Fruit fly (Drosophila melanogaster) whole organism, embryonic: ENCODE results near the gene mora.
A peak's percentile ranks its signal among the peaks of the same experiment; 100 is the strongest.

Source experiments
- CG10462 ChIP-seq: fragments of 200-800 bp; sonication (Bioruptor generic); optimal IDR thresholded peaks from 2 replicates; lab custom pipeline; 2016; ENCODE audit warnings: missing biosample characterization, missing genetic modification characterization
- CG11085 ChIP-seq: fragments of 200-800 bp; sonication (Bioruptor generic); IDR thresholded peaks from 2 replicates; pipeline ENCODE4 v1.3.6; 2022; ENCODE audit warnings: missing biosample characterization, missing genetic modification characterization
- CG1233 ChIP-seq: fragments of 200-800 bp; sonication (Bioruptor generic); optimal IDR thresholded peaks from 4 replicates; lab custom pipeline; 2018; ENCODE audit warnings: missing biosample characterization, mild to moderate bottlenecking, missing genetic modification characterization
- CG13296 ChIP-seq: fragments of 200-800 bp; sonication (Bioruptor generic); optimal IDR thresholded peaks from 3 replicates; lab custom pipeline; 2018; ENCODE audit warnings: missing biosample characterization, mild to moderate bottlenecking, missing genetic modification characterization
- CG14050 ChIP-seq: fragments of 200-800 bp; sonication (Bioruptor generic); IDR thresholded peaks from 3 replicates; pipeline ENCODE4 v1.3.6; 2022; ENCODE audit warnings: missing biosample characterization, missing genetic modification characterization
- CG15601 ChIP-seq: fragments of 200-800 bp; sonication (Bioruptor generic); optimal IDR thresholded peaks from 3 replicates; lab custom pipeline; 2019; ENCODE audit warnings: missing biosample characterization, mild to moderate bottlenecking, missing genetic modification characterization, moderate library complexity
- CG2202 ChIP-seq: fragments of 200-800 bp; sonication (Bioruptor generic); optimal IDR thresholded peaks from 2 replicates; lab custom pipeline; 2018; ENCODE audit warnings: missing biosample characterization, mild to moderate bottlenecking, missing genetic modification characterization
- CG2712 ChIP-seq: fragments of 200-800 bp; optimal IDR thresholded peaks from 3 replicates; lab custom pipeline; 2019; ENCODE audit warnings: missing biosample characterization, mild to moderate bottlenecking, missing genetic modification characterization, moderate library complexity
- CG3163 ChIP-seq: fragments of 200-800 bp; sonication (Bioruptor generic); optimal IDR thresholded peaks from 3 replicates; lab custom pipeline; 2016; ENCODE audit warnings: missing biosample characterization, missing genetic modification characterization
- CG3407 ChIP-seq: fragments of 200-800 bp; sonication (Bioruptor generic); optimal IDR thresholded peaks from 2 replicates; lab custom pipeline; 2018; ENCODE audit warnings: missing biosample characterization, mild to moderate bottlenecking, missing genetic modification characterization
- CG4424 ChIP-seq: fragments of 200-800 bp; sonication (Bioruptor generic); optimal IDR thresholded peaks from 3 replicates; lab custom pipeline; 2016; ENCODE audit warnings: missing biosample characterization, missing genetic modification characterization
- CG8290 ChIP-seq, 3 experiments: fragments of 200-800 bp; sonication (Bioruptor generic); optimal IDR thresholded peaks; 2 replicates each; lab custom pipeline; 2016 to 2019; ENCODE audit warnings: missing biosample characterization in 3 of 3, missing genetic modification characterization in 3 of 3, mild to moderate bottlenecking in 2 of 3, moderate library complexity in 1 of 3
- CoRest ChIP-seq: fragments of 200-800 bp; sonication (Bioruptor generic); optimal IDR thresholded peaks from 3 replicates; lab custom pipeline; 2018; ENCODE audit warnings: missing biosample characterization, mild to moderate bottlenecking, missing genetic modification characterization, moderate library complexity
- E2f2 ChIP-seq: fragments of 200-800 bp; sonication (Bioruptor generic); IDR thresholded peaks from 2 replicates; pipeline ENCODE4 v1.3.6; 2022; ENCODE audit warnings: missing biosample characterization, missing genetic modification characterization
- HLHmδ ChIP-seq: fragments of 200-800 bp; sonication (Bioruptor generic); optimal IDR thresholded peaks from 2 replicates; lab custom pipeline; 2018; ENCODE audit warnings: missing biosample characterization, mild to moderate bottlenecking, missing genetic modification characterization, moderate library complexity
- Hr3 ChIP-seq: fragments of 200-800 bp; sonication (Bioruptor generic); optimal IDR thresholded peaks from 3 replicates; lab custom pipeline; 2016; ENCODE audit warnings: missing biosample characterization, missing genetic modification characterization
- NC2β ChIP-seq: fragments of 200-800 bp; sonication (Bioruptor generic); optimal IDR thresholded peaks from 2 replicates; lab custom pipeline; 2016; ENCODE audit warnings: missing biosample characterization, missing genetic modification characterization
- NfI ChIP-seq: fragments of 200-800 bp; sonication (Bioruptor generic); optimal IDR thresholded peaks from 3 replicates; lab custom pipeline; 2018; ENCODE audit warnings: missing biosample characterization, mild to moderate bottlenecking, missing genetic modification characterization, moderate library complexity
- PHDP ChIP-seq: fragments of 200-800 bp; sonication (Bioruptor generic); optimal IDR thresholded peaks from 3 replicates; lab custom pipeline; 2018; ENCODE audit warnings: missing biosample characterization, mild to moderate bottlenecking, missing genetic modification characterization, moderate library complexity
- Pdp1 ChIP-seq, 2 experiments: fragments of 200-800 bp; sonication (Bioruptor generic); optimal IDR thresholded peaks; 3 replicates each; lab custom pipeline; 2016; ENCODE audit warnings: missing biosample characterization in 2 of 2, missing genetic modification characterization in 2 of 2, mild to moderate bottlenecking in 1 of 2, moderate library complexity in 1 of 2
- Sox100B ChIP-seq: fragments of 200-800 bp; sonication (Bioruptor generic); optimal IDR thresholded peaks from 3 replicates; lab custom pipeline; 2018; ENCODE audit warnings: missing biosample characterization, mild to moderate bottlenecking, missing genetic modification characterization
- Sox102F ChIP-seq: fragments of 200-800 bp; sonication (Bioruptor generic); optimal IDR thresholded peaks from 2 replicates; lab custom pipeline; 2018; ENCODE audit warnings: missing biosample characterization, mild to moderate bottlenecking, missing genetic modification characterization, moderate library complexity
- Xbp1 ChIP-seq: fragments of 200-800 bp; sonication (Bioruptor generic); optimal IDR thresholded peaks from 3 replicates; lab custom pipeline; 2016; ENCODE audit warnings: missing biosample characterization, mild to moderate bottlenecking, missing genetic modification characterization
- YL-1 ChIP-seq: fragments of 200-800 bp; sonication (Bioruptor generic); optimal IDR thresholded peaks from 3 replicates; lab custom pipeline; 2017; ENCODE audit warnings: missing biosample characterization, mild to moderate bottlenecking, missing genetic modification characterization
- ase ChIP-seq: fragments of 200-800 bp; sonication (Bioruptor generic); IDR thresholded peaks from 3 replicates; pipeline ENCODE4 v1.3.6; 2022; ENCODE audit warnings: missing biosample characterization, missing genetic modification characterization
- cas ChIP-seq: fragments of 200-800 bp; sonication (Bioruptor generic); IDR thresholded peaks from 2 replicates; pipeline ENCODE4 v1.3.6; 2022; ENCODE audit warnings: missing biosample characterization, missing genetic modification characterization
- ci ChIP-seq: fragments of 200-800 bp; sonication (Bioruptor generic); IDR thresholded peaks from 3 replicates; pipeline ENCODE4 v1.3.6; 2022; ENCODE audit warnings: missing biosample characterization, missing genetic modification characterization
- dmrt11E ChIP-seq: fragments of 200-800 bp; sonication (Bioruptor generic); optimal IDR thresholded peaks from 3 replicates; lab custom pipeline; 2018; ENCODE audit warnings: missing biosample characterization, mild to moderate bottlenecking, missing genetic modification characterization, moderate library complexity
- dpn ChIP-seq, 2 experiments: fragments of 200-800 bp; sonication (Bioruptor generic); optimal IDR thresholded peaks; 3 replicates each; lab custom pipeline; 2016; ENCODE audit warnings: missing biosample characterization in 2 of 2, missing genetic modification characterization in 2 of 2
- dysf ChIP-seq: fragments of 200-800 bp; sonication (Bioruptor generic); IDR thresholded peaks from 3 replicates; pipeline ENCODE4 v1.3.6; 2022; ENCODE audit warnings: missing biosample characterization, missing genetic modification characterization
- ewg ChIP-seq: fragments of 200-800 bp; sonication (Bioruptor generic); optimal IDR thresholded peaks from 3 replicates; lab custom pipeline; 2017; ENCODE audit warnings: mild to moderate bottlenecking, missing biosample characterization, missing genetic modification reagents, missing genetic modification characterization
- gce ChIP-seq: fragments of 200-800 bp; sonication (Bioruptor generic); IDR thresholded peaks from 3 replicates; pipeline ENCODE4 v1.3.6; 2022; ENCODE audit warnings: missing biosample characterization, missing genetic modification characterization
- gcm2 ChIP-seq: fragments of 200-800 bp; sonication (Bioruptor generic); optimal IDR thresholded peaks from 2 replicates; lab custom pipeline; 2016; ENCODE audit warnings: missing biosample characterization, missing genetic modification characterization
- gsb ChIP-seq: fragments of 200-800 bp; sonication (Bioruptor generic); IDR thresholded peaks from 2 replicates; pipeline ENCODE4 v1.3.6; 2022; ENCODE audit warnings: missing biosample characterization, missing genetic modification characterization
- ham ChIP-seq: fragments of 200-800 bp; sonication (Bioruptor generic); IDR thresholded peaks from 2 replicates; pipeline ENCODE4 v1.3.6; 2022; ENCODE audit warnings: missing biosample characterization, missing genetic modification characterization
- ind ChIP-seq: fragments of 200-800 bp; sonication (Bioruptor generic); optimal IDR thresholded peaks from 3 replicates; lab custom pipeline; 2016; ENCODE audit warnings: missing biosample characterization, missing genetic modification characterization
- insv ChIP-seq, 2 experiments: fragments of 200-800 bp; sonication (Bioruptor generic); optimal IDR thresholded peaks; 3 replicates each; lab custom pipeline; 2016 to 2018; ENCODE audit warnings: missing biosample characterization in 2 of 2, missing genetic modification characterization in 2 of 2
- lov ChIP-seq, 2 experiments: fragments of 200-800 bp in 1 of 2; fragments of >200 bp in 1 of 2; sonication (Bioruptor generic) in 1 of 2; IDR thresholded peaks in 1 of 2; optimal IDR thresholded peaks in 1 of 2; 2 replicates in 1 of 2; 3 replicates in 1 of 2; pipeline versions ENCODE4 v1.3.6 to Lab custom; 2017 to 2022; ENCODE audit warnings: missing biosample characterization in 1 of 2, missing genetic modification characterization in 1 of 2
- mam ChIP-seq: fragments of 200-800 bp; sonication (Bioruptor generic); optimal IDR thresholded peaks from 3 replicates; lab custom pipeline; 2016; ENCODE audit warnings: missing biosample characterization, missing genetic modification characterization
- nau ChIP-seq: fragments of 200-800 bp; sonication (Bioruptor generic); optimal IDR thresholded peaks from 3 replicates; lab custom pipeline; 2017; ENCODE audit warnings: missing biosample characterization, mild to moderate bottlenecking, missing genetic modification characterization, missing genetic modification reagents
- p53 ChIP-seq: fragments of 200-800 bp; sonication (Bioruptor generic); optimal IDR thresholded peaks from 2 replicates; lab custom pipeline; 2016; ENCODE audit warnings: missing biosample characterization, missing genetic modification characterization
- phol ChIP-seq: fragments of 200-800 bp; sonication (Bioruptor generic); optimal IDR thresholded peaks from 3 replicates; lab custom pipeline; 2018; ENCODE audit warnings: missing biosample characterization, mild to moderate bottlenecking, missing genetic modification characterization, moderate library complexity
- pum ChIP-seq: fragments of 200-800 bp; sonication (Bioruptor generic); optimal IDR thresholded peaks from 2 replicates; lab custom pipeline; 2016; ENCODE audit warnings: missing biosample characterization, missing genetic modification characterization
- ro ChIP-seq: fragments of 200-800 bp; sonication (Bioruptor generic); IDR thresholded peaks from 2 replicates; pipeline ENCODE4 v1.3.6; 2022; ENCODE audit warnings: missing biosample characterization, missing genetic modification characterization
- sc ChIP-seq, 3 experiments: fragments of >200 bp in 2 of 3; fragments of 200-800 bp in 1 of 3; sonication (Bioruptor generic) in 1 of 3; optimal IDR thresholded peaks; 2 replicates in 2 of 3; 3 replicates in 1 of 3; lab custom pipeline; 2017; ENCODE audit warnings: mild to moderate bottlenecking in 1 of 3, missing biosample characterization in 1 of 3, missing genetic modification characterization in 1 of 3, missing genetic modification reagents in 1 of 3
- slou ChIP-seq: fragments of 200-800 bp; sonication (Bioruptor generic); optimal IDR thresholded peaks from 3 replicates; lab custom pipeline; 2016; ENCODE audit warnings: missing biosample characterization, missing genetic modification characterization
- sob ChIP-seq: fragments of 200-800 bp; sonication (Bioruptor generic); IDR thresholded peaks from 2 replicates; pipeline ENCODE4 v1.3.6; 2022; ENCODE audit warnings: missing biosample characterization, missing genetic modification characterization
- unc-4 ChIP-seq: fragments of 200-800 bp; sonication (Bioruptor generic); IDR thresholded peaks from 2 replicates; pipeline ENCODE4 v1.3.6; 2022; ENCODE audit warnings: missing biosample characterization, missing genetic modification characterization; ENCODE audit not compliant: partially characterized antibody

mora gene

dm6 chr3R:24205935-24206334 lies 19.8 kb downstream of the mora start (continued):
- TF ChIP-seq HLHmδ (no peak), pum (no peak), p53 (GFP tag; lab: Kevin White, UChicago) (no peak), CG10462 (no peak), CG3407 (no peak), YL-1 (GFP tag; lab: Kevin White, UChicago) (no peak), Pdp1 (GFP tag; optimal IDR thresholded peaks at IDR 0.05; lab: Kevin White, UChicago) (no peak), NC2β (GFP tag; lab: Kevin White, UChicago) (no peak), CG11085 (GFP tag; lab: Robert Waterston, UW) (no peak), CG1233 (GFP tag; lab: Kevin White, UChicago) (no peak), slou (GFP tag; lab: Kevin White, UChicago) (no peak), ewg (GFP tag; lab: Kevin White, UChicago) (peak; percentile 31), unc-4 (GFP tag; lab: Robert Waterston, UW) (no peak), ham (no peak), Hr3 (GFP tag; lab: Kevin White, UChicago) (peak; percentile 23), Sox100B (GFP tag; lab: Kevin White, UChicago) (peak; percentile 73), CG2202 (tag; lab: Kevin White, UChicago) (no peak), nau (GFP tag; lab: Kevin White, UChicago) (peak; percentile 26), dmrt11E (tag; lab: Kevin White, UChicago) (no peak), CG14050 (GFP tag; lab: Robert Waterston, UW) (no peak), gcm2 (GFP tag; lab: Kevin White, UChicago) (no peak), ro (no peak), PHDP (tag; lab: Kevin White, UChicago) (peak; percentile 36), CG4424 (no peak), insv (GFP tag; optimal IDR thresholded peaks at IDR 0.05; lab: Kevin White, UChicago) (no peak), mam (GFP tag; lab: Kevin White, UChicago) (no peak), sob (GFP tag; lab: Robert Waterston, UW) (no peak), dpn (GFP tag; optimal IDR thresholded peaks at IDR 0.05; lab: Kevin White, UChicago) (no peak)

dm6 chr3R:24206341-24207114 lies 20.4 kb downstream of the mora start:
- TF ChIP-seq Xbp1 (GFP tag; lab: Kevin White, UChicago): peak; percentile 48
- TF ChIP-seq CG15601 (tag; lab: Kevin White, UChicago): peak; percentile 52
- 0 out of 2 replicates have a peak, but pooled peaks have one; percentile 15 for TF ChIP-seq gsb
- TF ChIP-seq gce (GFP tag; lab: Robert Waterston, UW): peak; percentile 61; the same call in 1 of the 3 replicates
- peak; percentile 60 for TF ChIP-seq CoRest (tag; lab: Kevin White, UChicago)
- peak; percentile 67 for TF ChIP-seq phol (tag; lab: Kevin White, UChicago)
- TF ChIP-seq CG3163 (GFP tag; lab: Kevin White, UChicago): no peak
- TF ChIP-seq dysf (GFP tag; lab: Robert Waterston, UW): peak; percentile 70
- TF ChIP-seq mam (GFP tag; lab: Kevin White, UChicago): peak; percentile 6
- no peak for TF ChIP-seq lov (optimal IDR thresholded peaks at IDR 0.05; lab: Kevin White, UChicago)
- TF ChIP-seq lov (GFP tag; IDR thresholded peaks at IDR 0.05; lab: Robert Waterston, UW): peak; percentile 32; the same call in 1 of the 3 replicates
- peak; percentile 15 for TF ChIP-seq ind (GFP tag; lab: Kevin White, UChicago)
- peak; percentile 92 for TF ChIP-seq ci (GFP tag; lab: Robert Waterston, UW)
- TF ChIP-seq sc (optimal IDR thresholded peaks at IDR 0.05; lab: Kevin White, UChicago): no peak
- TF ChIP-seq sc (GFP tag; optimal IDR thresholded peaks at IDR 0.05; lab: Kevin White, UChicago): peak; percentile 16
- TF ChIP-seq Sox102F (GFP tag; lab: Kevin White, UChicago): peak; percentile 84
- TF ChIP-seq Pdp1 (GFP tag; optimal IDR thresholded peaks at IDR 0.05; lab: Kevin White, UChicago): peak; percentile 16 to 53
- peak; percentile 66 for TF ChIP-seq CG2712 (tag; lab: Kevin White, UChicago)
- no peak for TF ChIP-seq CG8290 (GFP tag; optimal IDR thresholded peaks at IDR 0.05; lab: Kevin White, UChicago)
- peak in 1 of 2 experiments; percentile 65 for TF ChIP-seq CG8290 (tag; optimal IDR thresholded peaks at IDR 0.05; lab: Kevin White, UChicago)
- TF ChIP-seq NfI (GFP tag; lab: Kevin White, UChicago): peak; percentile 58
- peak; percentile 22; the same call in 1 of the 2 replicates for TF ChIP-seq E2f2 (GFP tag; lab: Robert Waterston, UW)
- TF ChIP-seq ase (GFP tag; lab: Robert Waterston, UW): peak; percentile 47; the same call in 1 of the 3 replicates
- TF ChIP-seq CG13296 (GFP tag; lab: Kevin White, UChicago): peak; percentile 15
- no peak for TF ChIP-seq cas (GFP tag; lab: Robert Waterston, UW)
